Worm (Caenorhabditis elegans) whole organism, midembryonic: ENCODE results near the gene abhd-5.1.

Source experiments
- ref-1 ChIP-seq: fragments of 200-800 bp; sonication (Bioruptor generic); conservative IDR thresholded peaks from 2 replicates; pipeline ENCODE4 v1.3.6; 2022; ENCODE audit warnings: missing genetic modification reagents, missing genetic modification characterization, missing compliant biosample characterization
- tab-1 ChIP-seq: fragments of 200-800 bp; sonication (Bioruptor generic); IDR thresholded peaks from 2 replicates; pipeline ENCODE4 v1.3.6; 2022; ENCODE audit warnings: missing genetic modification characterization, missing compliant biosample characterization

ce11 chrV:4881377-4881776, 33.9 kb downstream of the abhd-5.1 start, which contains the start of gene str-32:
- TF ChIP-seq tab-1 (GFP tag; lab: Robert Waterston, UW) = no peak
- TF ChIP-seq ref-1 (GFP tag; lab: Robert Waterston, UW) = no peak
